Worm (Caenorhabditis elegans): ENCODE results near the gene myrf-2.

- TF ChIP-seq zag-1 (tag; optimal IDR thresholded peaks at IDR 0.05), result no peak
- TF ChIP-seq elt-2 (tag; optimal IDR thresholded peaks at IDR 0.05), result no peak
- TF ChIP-seq R02D3.7 (tag; optimal IDR thresholded peaks at IDR 0.05), result no peak
- TF ChIP-seq snpc-4 (tag; optimal IDR thresholded peaks at IDR 0.05), result no peak
- TF ChIP-seq nhr-237 (tag; optimal IDR thresholded peaks at IDR 0.05), result no peak
- TF ChIP-seq pha-4 (tag; optimal IDR thresholded peaks at IDR 0.05), result no peak
- TF ChIP-seq daf-12 (tag; optimal IDR thresholded peaks at IDR 0.05), result no peak
- TF ChIP-seq elt-3 (tag; optimal IDR thresholded peaks at IDR 0.05), result no peak
- no peak for TF ChIP-seq ZK546.5 (tag; optimal IDR thresholded peaks at IDR 0.05)
- no peak for TF ChIP-seq tbx-2 (tag; optimal IDR thresholded peaks at IDR 0.05)
- TF ChIP-seq unc-62 (GFP tag; optimal IDR thresholded peaks at IDR 0.05), result peak; percentile 92
- no peak for TF ChIP-seq nfya-1 (tag; optimal IDR thresholded peaks at IDR 0.05; ENCODE audit: insufficient read depth)
- peak; percentile 54 for TF ChIP-seq nhr-25 (tag; optimal IDR thresholded peaks at IDR 0.05)
Measured at ce11 chrX:10147236-10147635, 46.9 kb downstream of the myrf-2 start.

Data from whole organism, L3 larva.